Worm (Caenorhabditis elegans) whole organism, midembryonic: ENCODE data around the gene csr-1.

Source experiments
- ref-1 ChIP-seq: fragments of 200-800 bp; sonication (Bioruptor generic); conservative IDR thresholded peaks from 2 replicates; pipeline ENCODE4 v1.3.6; 2022; ENCODE audit warnings: missing genetic modification reagents, missing genetic modification characterization, missing compliant biosample characterization
- tab-1 ChIP-seq: fragments of 200-800 bp; sonication (Bioruptor generic); IDR thresholded peaks from 2 replicates; pipeline ENCODE4 v1.3.6; 2022; ENCODE audit warnings: missing genetic modification characterization, missing compliant biosample characterization

DNA sequence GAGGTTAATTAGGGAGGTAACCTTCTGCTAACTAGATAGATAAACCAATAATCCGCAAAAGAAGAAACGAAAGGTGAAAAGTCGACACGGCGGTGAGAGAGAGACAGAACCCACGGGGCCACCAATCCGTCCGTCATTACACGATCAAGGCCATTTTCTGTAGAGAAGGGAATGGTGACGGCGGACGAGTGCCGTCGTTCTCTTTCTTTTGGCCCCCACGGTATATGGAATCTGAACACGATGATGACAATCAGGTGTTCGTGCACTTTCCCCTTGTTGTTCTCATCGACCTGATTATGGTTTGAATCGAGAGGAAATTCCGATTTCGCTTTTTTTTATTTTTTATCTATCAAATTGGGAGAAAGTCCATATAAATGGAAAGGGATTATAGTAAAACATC lies 52.3 kb downstream of the csr-1 start:
- TF ChIP-seq ref-1 (GFP tag; lab: Robert Waterston, UW) (no peak), tab-1 (GFP tag; lab: Robert Waterston, UW) (no peak)
